Fruit fly (Drosophila melanogaster): ENCODE measurements around the gene CG14855.
A peak's percentile ranks its signal among the peaks of the same experiment; 100 is the strongest.

Gene CG14855

dm6 chr3R:14754806-14755488 is 41.2 kb upstream of the CG14855 start (continued):
- TF ChIP-seq Bgb (GFP tag; IDR thresholded peaks at IDR 0.05; ENCODE audit: partially characterized antibody) (no peak), wor (GFP tag; IDR thresholded peaks at IDR 0.05) (no peak), lilli (GFP tag; optimal IDR thresholded peaks at IDR 0.05) (peak; percentile 50), CG14050 (GFP tag; IDR thresholded peaks at IDR 0.05) (no peak), CG34376 (GFP tag; optimal IDR thresholded peaks at IDR 0.05) (no peak), Chrac-16 (GFP tag; optimal IDR thresholded peaks at IDR 0.05) (no peak), CG9727 (GFP tag; optimal IDR thresholded peaks at IDR 0.05) (no peak), disco-r (GFP tag; optimal IDR thresholded peaks at IDR 0.05) (no peak), ham (GFP tag; IDR thresholded peaks at IDR 0.05) (no peak), HHEX (GFP tag; optimal IDR thresholded peaks at IDR 0.05) (peak; percentile 6), ERR (GFP tag; optimal IDR thresholded peaks at IDR 0.05) (no peak), sr (GFP tag; IDR thresholded peaks at IDR 0.05) (no peak), jumu (GFP tag; optimal IDR thresholded peaks at IDR 0.05) (no peak), rib (GFP tag; IDR thresholded peaks at IDR 0.05) (no peak), B-H2 (GFP tag; optimal IDR thresholded peaks at IDR 0.05) (no peak), onecut (GFP tag; IDR thresholded peaks at IDR 0.05) (no peak), CG15601 (tag; optimal IDR thresholded peaks at IDR 0.05) (no peak), CG11723 (GFP tag; optimal IDR thresholded peaks at IDR 0.05) (no peak), Elba2 (GFP tag; optimal IDR thresholded peaks at IDR 0.05) (no peak), cad (GFP tag; optimal IDR thresholded peaks at IDR 0.05) (no peak), tio (GFP tag; optimal IDR thresholded peaks at IDR 0.05) (peak; percentile 10), CG33213 (GFP tag; optimal IDR thresholded peaks at IDR 0.05) (no peak), cato (GFP tag; optimal IDR thresholded peaks at IDR 0.05; ENCODE audit: borderline replicate concordance) (no peak), Doc3 (GFP tag; IDR thresholded peaks at IDR 0.05; ENCODE audit: partially characterized antibody) (no peak), BtbVII (GFP tag; optimal IDR thresholded peaks at IDR 0.05) (no peak), Lim3 (GFP tag; IDR thresholded peaks at IDR 0.05) (no peak), CG14667 (GFP tag; IDR thresholded peaks at IDR 0.05) (no peak), NC2β (GFP tag; optimal IDR thresholded peaks at IDR 0.05) (no peak), Sin3A (optimal IDR thresholded peaks at IDR 0.05) (no peak), bigmax (GFP tag; optimal IDR thresholded peaks at IDR 0.05) (no peak), E2f1 (GFP tag; IDR thresholded peaks at IDR 0.05) (no peak), Abd-B (GFP tag; optimal IDR thresholded peaks at IDR 0.05) (no peak), bab2 (GFP tag; optimal IDR thresholded peaks at IDR 0.05) (no peak), nau (GFP tag; optimal IDR thresholded peaks at IDR 0.05) (no peak), NC2α (GFP tag; optimal IDR thresholded peaks at IDR 0.05) (no peak), CG18619 (GFP tag; optimal IDR thresholded peaks at IDR 0.05) (peak; percentile 16), Nf-YB (GFP tag; optimal IDR thresholded peaks at IDR 0.05) (no peak), CG15696 (tag; optimal IDR thresholded peaks at IDR 0.05) (no peak), gce (GFP tag; IDR thresholded peaks at IDR 0.05) (no peak), CG4424 (GFP tag; optimal IDR thresholded peaks at IDR 0.05) (peak; percentile 42), CG3838 (GFP tag; optimal IDR thresholded peaks at IDR 0.05) (no peak), CG10431 (GFP tag; optimal IDR thresholded peaks at IDR 0.05) (no peak), CG13424 (tag; optimal IDR thresholded peaks at IDR 0.05) (no peak), Deaf1 (tag; optimal IDR thresholded peaks at IDR 0.05) (no peak), nerfin-2 (GFP tag; IDR thresholded peaks at IDR 0.05; ENCODE audit: partially characterized antibody) (no peak), CG1529 (GFP tag; optimal IDR thresholded peaks at IDR 0.05) (no peak), CG14014 (GFP tag; IDR thresholded peaks at IDR 0.05) (0 out of 2 replicates have a peak, but pooled peaks have one; percentile 34), CG5180 (GFP tag; optimal IDR thresholded peaks at IDR 0.05) (no peak), HLH3B (GFP tag; IDR thresholded peaks at IDR 0.05) (peak; percentile 45; the same call in 1 of the 2 replicates), CG10274 (GFP tag; optimal IDR thresholded peaks at IDR 0.05) (no peak), row (GFP tag; IDR thresholded peaks at IDR 0.05) (peak; percentile 70)
